Worm (Caenorhabditis elegans) whole organism, L2 larva: ENCODE results near the gene par-2.
"Not testable (repeated sequence)": the region's sequence is repeated elsewhere in the genome, so short reads cannot be mapped to it uniquely, and the experiment has no call there.

Experiments used
- ama-1 ChIP-seq: fragments of 150-350 bp; optimal IDR thresholded peaks from 2 replicates; lab custom pipeline; 2018; ENCODE audit warnings: inconsistent platforms
- elt-1 ChIP-seq: fragments of 150-350 bp; optimal IDR thresholded peaks from 2 replicates; lab custom pipeline; 2014; ENCODE audit warnings: missing biosample characterization, missing genetic modification characterization
- elt-3 ChIP-seq: sonication (generic microtip); optimal IDR thresholded peaks from 2 replicates; lab custom pipeline; 2017; ENCODE audit warnings: missing biosample characterization, missing genetic modification characterization
- lin-13 ChIP-seq: fragments of 150-350 bp; optimal IDR thresholded peaks from 2 replicates; lab custom pipeline; 2014; ENCODE audit warnings: missing biosample characterization, missing genetic modification reagents, missing genetic modification characterization
- lsy-2 ChIP-seq, 2 experiments: fragments of 150-350 bp in 1 of 2; sonication (generic microtip) in 1 of 2; optimal IDR thresholded peaks; 2 replicates each; lab custom pipeline; 2014 to 2017; ENCODE audit warnings: missing biosample characterization in 2 of 2, missing genetic modification characterization in 2 of 2
- nhr-237 ChIP-seq: fragments of 150-350 bp; optimal IDR thresholded peaks from 2 replicates; lab custom pipeline; 2014; ENCODE audit warnings: missing biosample characterization, missing genetic modification characterization
- nhr-25 ChIP-seq: fragments of 150-350 bp; sonication (generic microtip); optimal IDR thresholded peaks from 3 replicates; lab custom pipeline; 2014; ENCODE audit warnings: missing biosample characterization, missing genetic modification characterization
- ztf-11 ChIP-seq: sonication (generic microtip); optimal IDR thresholded peaks from 2 replicates; lab custom pipeline; 2017; ENCODE audit warnings: missing biosample characterization, missing genetic modification characterization

DNA sequence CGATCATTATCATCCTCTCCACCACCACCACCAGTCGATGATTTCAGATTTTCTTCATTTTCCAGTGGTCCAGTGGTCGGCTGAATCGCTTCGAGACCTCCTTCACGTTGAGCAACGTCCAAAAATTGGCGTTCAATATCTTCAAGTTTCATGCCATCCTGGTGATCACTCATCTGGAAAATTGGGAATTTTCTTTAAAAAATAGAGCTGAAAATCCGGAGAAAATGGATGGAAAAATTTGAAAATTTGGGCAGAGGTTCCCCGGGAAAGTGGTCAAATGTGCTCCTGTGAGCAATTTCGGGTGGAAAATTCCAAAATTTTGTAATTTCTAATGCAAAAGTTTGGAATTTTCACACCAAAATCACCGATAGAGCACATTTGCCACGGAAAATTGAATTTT, 4.8 kb upstream of the par-2 start, which contains the start of gene uaf-1:
- TF ChIP-seq nhr-25; lin-13 (GFP tag; lab: Kevin White, UChicago); ztf-11 (tag; lab: Kevin White, UChicago); elt-3; nhr-237 (tag; lab: Kevin White, UChicago); lsy-2 (tag; optimal IDR thresholded peaks at IDR 0.05; lab: Kevin White, UChicago); ama-1 (lab: Kevin White, UChicago); elt-1: not testable (repeated sequence)
